Worm (Caenorhabditis elegans): ENCODE data around the gene F54H12.10.
A peak's percentile ranks its signal among the peaks of the same experiment; 100 is the strongest.
"Not testable (repeated sequence)": the region's sequence is repeated elsewhere in the genome, so short reads cannot be mapped to it uniquely, and the experiment has no call there.

Gene F54H12.10

ce11 chrIII:7958922-7959609, at the start of gene F54H12.10:
Gene F54H12.10, minus strand, starts transcription at chrIII:7958972.
- TF ChIP-seq rpc-1 (optimal IDR thresholded peaks at IDR 0.05) = peak; percentile 32
- TF ChIP-seq rpc-1 (tag; optimal IDR thresholded peaks at IDR 0.05) = peak; percentile 66
- not testable (repeated sequence) for TF ChIP-seq cebp-1 (GFP tag; IDR thresholded peaks at IDR 0.05)
- peak; percentile 40 for TF ChIP-seq cebp-1 (tag; optimal IDR thresholded peaks at IDR 0.05)
- peak; percentile 58; the same call in 1 of the 2 replicates for TF ChIP-seq nfyb-1 (GFP tag; IDR thresholded peaks at IDR 0.05)
- peak; percentile 43 for TF ChIP-seq B0261.1 (tag; optimal IDR thresholded peaks at IDR 0.05)
- peak; percentile 72; the same call in 1 of the 2 replicates for TF ChIP-seq hmg-1.2 (GFP tag; IDR thresholded peaks at IDR 0.05)
- peak; percentile 0 for TF ChIP-seq tbp1 (GFP tag; optimal IDR thresholded peaks at IDR 0.05)

- TF ChIP-seq repo-1 (tag; optimal IDR thresholded peaks at IDR 0.05) = no peak
- TF ChIP-seq F55B11.4 (tag; optimal IDR thresholded peaks at IDR 0.05; ENCODE audit: borderline replicate concordance, insufficient read depth) = no peak
- TF ChIP-seq bed-1 (GFP tag; IDR thresholded peaks at IDR 0.05) = no peak
- no peak for TF ChIP-seq egrh-3 (GFP tag; IDR thresholded peaks at IDR 0.05)
- no peak for TF ChIP-seq ets-4 (GFP tag; optimal IDR thresholded peaks at IDR 0.05)
- TF ChIP-seq pbrm-1 (GFP tag; IDR thresholded peaks at IDR 0.05) = no peak
- no peak for TF ChIP-seq ZK185.1 (tag; optimal IDR thresholded peaks at IDR 0.05; ENCODE audit: poor library complexity, severe bottlenecking)
- no peak for TF ChIP-seq mes-4 (tag; optimal IDR thresholded peaks at IDR 0.05)
- TF ChIP-seq hsf-1 (GFP tag; IDR thresholded peaks at IDR 0.05) = no peak
- TF ChIP-seq hlh-12 (tag; optimal IDR thresholded peaks at IDR 0.05) = no peak
- TF ChIP-seq F10E7.11 (tag; optimal IDR thresholded peaks at IDR 0.05) = no peak
- no peak for TF ChIP-seq sptf-2 (GFP tag; optimal IDR thresholded peaks at IDR 0.05)
Measured at ce11 chrIII:8004091-8004490, 45.3 kb upstream of the F54H12.10 start, which contains the start of gene C06G4.6. Gene C06G4.6, plus strand, starts transcription at chrIII:8004391.

- TF ChIP-seq repo-1 (tag; optimal IDR thresholded peaks at IDR 0.05) (no peak), lin-54 (GFP tag; optimal IDR thresholded peaks at IDR 0.05) (no peak), xnd-1 (tag; optimal IDR thresholded peaks at IDR 0.05) (no peak), snpc-3.4 (tag; optimal IDR thresholded peaks at IDR 0.05) (no peak), F22D6.2 (tag; optimal IDR thresholded peaks at IDR 0.05) (no peak), rec-8 (tag; optimal IDR thresholded peaks at IDR 0.05) (no peak), madf-3 (GFP tag; IDR thresholded peaks at IDR 0.05) (no peak), aptf-3 (GFP tag; IDR thresholded peaks at IDR 0.05) (no peak), F57A8.1 (GFP tag; optimal IDR thresholded peaks at IDR 0.05) (no peak), madf-6 (GFP tag; IDR thresholded peaks at IDR 0.05) (no peak), lir-1 (GFP tag; conservative IDR thresholded peaks at IDR 0.05) (no peak), let-607 (tag; optimal IDR thresholded peaks at IDR 0.05) (no peak), atf-7 (tag; optimal IDR thresholded peaks at IDR 0.05) (no peak), mel-28 (tag; optimal IDR thresholded peaks at IDR 0.05; ENCODE audit: borderline replicate concordance) (no peak)
Measured at ce11 chrIII:8001557-8001956, 42.8 kb upstream of the F54H12.10 start.

ce11 chrIII:7997447-7998046, 38.8 kb upstream of the F54H12.10 start:
- no peak for TF ChIP-seq lin-26 (GFP tag; IDR thresholded peaks at IDR 0.05)
- peak; percentile 48; the same call in 1 of the 2 replicates for TF ChIP-seq hmg-1.2 (GFP tag; IDR thresholded peaks at IDR 0.05)
- no peak for TF ChIP-seq snpc-4 (GFP tag; optimal IDR thresholded peaks at IDR 0.05)
- TF ChIP-seq snpc-4 (tag; optimal IDR thresholded peaks at IDR 0.05) = peak in 2 of 4 experiments; percentile 77 to 89
- peak; percentile 61 for TF ChIP-seq snpc-1.1 (tag; optimal IDR thresholded peaks at IDR 0.05; ENCODE audit: insufficient read depth)
